Worm (Caenorhabditis elegans) whole organism, young adult: Measurements from ENCODE around the gene set-31.

Experiments
- B0019.2 ChIP-seq: fragments of 200-800 bp; sonication (Bioruptor generic); conservative IDR thresholded peaks from 2 replicates; pipeline ENCODE4 v1.3.6; 2022; ENCODE audit warnings: missing genetic modification reagents, missing genetic modification characterization, missing compliant biosample characterization
- B0035.1 ChIP-seq: sonication (generic microtip); optimal IDR thresholded peaks from 2 replicates; lab custom pipeline; 2016; ENCODE audit warnings: missing genetic modification characterization, mild to moderate bottlenecking, missing compliant biosample characterization, missing genotype, missing genetic modification reagents
- B0336.3 ChIP-seq: fragments of 200-800 bp; sonication (Bioruptor generic); IDR thresholded peaks from 2 replicates; pipeline ENCODE4 v1.3.6; 2022; ENCODE audit warnings: missing genetic modification characterization, missing compliant biosample characterization
- F10E7.11 ChIP-seq: sonication (generic microtip); optimal IDR thresholded peaks from 2 replicates; lab custom pipeline; 2017; ENCODE audit warnings: mild to moderate bottlenecking, missing genetic modification characterization, moderate library complexity, missing compliant biosample characterization
- F33H1.4 ChIP-seq: fragments of 200-800 bp; sonication (Bioruptor generic); IDR thresholded peaks from 2 replicates; pipeline ENCODE4 v1.3.6; 2022; ENCODE audit warnings: missing genetic modification reagents, missing genetic modification characterization, missing compliant biosample characterization
- F37B4.10 ChIP-seq: fragments of 200-800 bp; sonication (Bioruptor generic); IDR thresholded peaks from 2 replicates; pipeline ENCODE4 v1.3.6; 2022; ENCODE audit warnings: missing genetic modification characterization, missing compliant biosample characterization
- F57A8.1 ChIP-seq: fragments of 200-800 bp; sonication (Bioruptor generic); optimal IDR thresholded peaks from 2 replicates; lab custom pipeline; 2018; ENCODE audit warnings: mild to moderate bottlenecking, missing genetic modification characterization, moderate library complexity, missing compliant biosample characterization
- F57C9.4 ChIP-seq: sonication (generic microtip); optimal IDR thresholded peaks from 2 replicates; lab custom pipeline; 2017; ENCODE audit warnings: mild to moderate bottlenecking, missing genetic modification characterization, missing compliant biosample characterization
- K11D2.4 ChIP-seq: fragments of 200-800 bp; sonication (Bioruptor generic); IDR thresholded peaks from 2 replicates; pipeline ENCODE4 v1.3.6; 2022; ENCODE audit warnings: missing genetic modification reagents, missing genetic modification characterization, missing compliant biosample characterization
- T07F8.4 ChIP-seq: sonication (generic microtip); optimal IDR thresholded peaks from 2 replicates; lab custom pipeline; 2016; ENCODE audit warnings: mild to moderate bottlenecking, missing genetic modification characterization, moderate library complexity, missing compliant biosample characterization
- T26A5.8 ChIP-seq: sonication (generic microtip); optimal IDR thresholded peaks from 2 replicates; lab custom pipeline; 2016; ENCODE audit warnings: missing genetic modification characterization, missing compliant biosample characterization
- ama-1 ChIP-seq, 3 experiments: fragments of 150-350 bp in 1 of 3; sonication (generic microtip) in 2 of 3; optimal IDR thresholded peaks; 2 replicates each; lab custom pipeline; 2014 to 2018; ENCODE audit warnings: missing biosample characterization in 2 of 3, missing genetic modification characterization in 2 of 3, missing genetic modification reagents in 2 of 3
- aptf-2 ChIP-seq: fragments of 200-800 bp; sonication (Bioruptor generic); conservative IDR thresholded peaks from 2 replicates; pipeline ENCODE4 v1.3.6; 2022; ENCODE audit warnings: missing genetic modification reagents, missing genetic modification characterization, missing compliant biosample characterization
- attf-3 ChIP-seq: fragments of 200-800 bp; sonication (Bioruptor generic); conservative IDR thresholded peaks from 2 replicates; pipeline ENCODE4 v1.3.6; 2022; ENCODE audit warnings: missing genetic modification reagents, missing genetic modification characterization, missing compliant biosample characterization
- attf-6 ChIP-seq: fragments of 200-800 bp; sonication (Bioruptor generic); IDR thresholded peaks from 2 replicates; pipeline ENCODE4 v1.3.6; 2022; ENCODE audit warnings: missing genetic modification reagents, missing genetic modification characterization, missing compliant biosample characterization
- bed-1 ChIP-seq: fragments of 200-800 bp; sonication (Bioruptor generic); IDR thresholded peaks from 2 replicates; pipeline ENCODE4 v1.3.6; 2022; ENCODE audit warnings: missing genetic modification reagents, missing genetic modification characterization, missing compliant biosample characterization
- chd-7 ChIP-seq: sonication (generic microtip); optimal IDR thresholded peaks from 2 replicates; lab custom pipeline; 2016; ENCODE audit warnings: mild to moderate bottlenecking, missing genetic modification characterization, moderate library complexity, missing compliant biosample characterization
- die-1 ChIP-seq: sonication (generic microtip); optimal IDR thresholded peaks from 2 replicates; lab custom pipeline; 2016; ENCODE audit warnings: missing genotype, mild to moderate bottlenecking, missing genetic modification characterization, missing compliant biosample characterization
- efl-1 ChIP-seq: fragments of 150-350 bp; optimal IDR thresholded peaks from 2 replicates; lab custom pipeline; 2014; ENCODE audit warnings: missing biosample characterization, missing genetic modification reagents, missing genetic modification characterization
- egl-44 ChIP-seq: fragments of 200-800 bp; sonication (Bioruptor generic); IDR thresholded peaks from 2 replicates; pipeline ENCODE4 v1.3.6; 2022; ENCODE audit warnings: missing genetic modification reagents, missing genetic modification characterization, missing compliant biosample characterization
- egrh-3 ChIP-seq: fragments of 200-800 bp; sonication (Bioruptor generic); IDR thresholded peaks from 2 replicates; pipeline ENCODE4 v1.3.6; 2022; ENCODE audit warnings: missing genetic modification reagents, missing genetic modification characterization, missing compliant biosample characterization
- hmg-1.2 ChIP-seq: fragments of 200-800 bp; sonication (Bioruptor generic); IDR thresholded peaks from 2 replicates; pipeline ENCODE4 v1.3.6; 2022; ENCODE audit warnings: missing genetic modification reagents, missing genetic modification characterization, missing compliant biosample characterization
- hsf-1 ChIP-seq: fragments of 200-800 bp; sonication (Bioruptor generic); IDR thresholded peaks from 2 replicates; pipeline ENCODE4 v1.3.6; 2022; ENCODE audit warnings: missing genetic modification reagents, missing genetic modification characterization, missing compliant biosample characterization
- let-526 ChIP-seq: fragments of 200-800 bp; sonication (Bioruptor generic); IDR thresholded peaks from 2 replicates; pipeline ENCODE4 v1.3.6; 2022; ENCODE audit warnings: missing genetic modification reagents, missing genetic modification characterization, missing compliant biosample characterization
- lin-26 ChIP-seq: fragments of 200-800 bp; sonication (Bioruptor generic); IDR thresholded peaks from 2 replicates; pipeline ENCODE4 v1.3.6; 2022; ENCODE audit warnings: missing genetic modification reagents, missing genetic modification characterization, missing compliant biosample characterization
- lin-35 ChIP-seq, 3 experiments: fragments of 150-350 bp in 2 of 3; sonication (generic microtip) in 1 of 3; optimal IDR thresholded peaks; 2 replicates each; lab custom pipeline; 2014 to 2018; ENCODE audit warnings: missing biosample characterization in 3 of 3, missing genetic modification characterization in 3 of 3, missing genetic modification reagents in 3 of 3
- lin-54 ChIP-seq: fragments of 200-800 bp; sonication (Bioruptor generic); optimal IDR thresholded peaks from 2 replicates; lab custom pipeline; 2018; ENCODE audit warnings: mild to moderate bottlenecking, missing genetic modification characterization, missing compliant biosample characterization
- madf-10 ChIP-seq: sonication (generic microtip); optimal IDR thresholded peaks from 2 replicates; lab custom pipeline; 2016; ENCODE audit warnings: mild to moderate bottlenecking, missing genetic modification characterization, missing compliant biosample characterization
- madf-6 ChIP-seq: fragments of 200-800 bp; sonication (Bioruptor generic); IDR thresholded peaks from 2 replicates; pipeline ENCODE4 v1.3.6; 2022; ENCODE audit warnings: missing genetic modification reagents, missing genetic modification characterization, missing compliant biosample characterization
- mcd-1 ChIP-seq: fragments of 200-800 bp; sonication (Bioruptor generic); IDR thresholded peaks from 2 replicates; pipeline ENCODE4 v1.3.6; 2022; ENCODE audit warnings: missing genetic modification reagents, missing genetic modification characterization, missing compliant biosample characterization
- mxl-1 ChIP-seq: sonication (generic microtip); optimal IDR thresholded peaks from 2 replicates; lab custom pipeline; 2016; ENCODE audit warnings: missing genetic modification characterization, missing compliant biosample characterization
- nhr-120 ChIP-seq: fragments of 200-800 bp; sonication (Bioruptor generic); IDR thresholded peaks from 2 replicates; pipeline ENCODE4 v1.3.6; 2022; ENCODE audit warnings: missing genetic modification characterization, missing compliant biosample characterization
- nhr-179 ChIP-seq: sonication (generic microtip); optimal IDR thresholded peaks from 2 replicates; lab custom pipeline; 2016; ENCODE audit warnings: mild to moderate bottlenecking, missing genetic modification characterization, missing compliant biosample characterization
- nhr-27 ChIP-seq: fragments of 200-800 bp; sonication (Bioruptor generic); optimal IDR thresholded peaks from 2 replicates; lab custom pipeline; 2018; ENCODE audit warnings: mild to moderate bottlenecking, missing genetic modification characterization, moderate library complexity, missing compliant biosample characterization
- pha-4 ChIP-seq: fragments of 150-350 bp; sonication (generic microtip); optimal IDR thresholded peaks from 2 replicates; lab custom pipeline; 2014; ENCODE audit warnings: missing biosample characterization, missing genetic modification reagents, missing genetic modification characterization
- rcor-1 ChIP-seq: fragments of 200-800 bp; sonication (Bioruptor generic); IDR thresholded peaks from 2 replicates; pipeline ENCODE4 v1.3.6; 2022; ENCODE audit warnings: missing genetic modification reagents, missing genetic modification characterization, missing compliant biosample characterization
- somi-1 ChIP-seq: fragments of 200-800 bp; sonication (Bioruptor generic); optimal IDR thresholded peaks from 2 replicates; lab custom pipeline; 2018; ENCODE audit warnings: mild to moderate bottlenecking, missing genetic modification characterization, missing compliant biosample characterization
- sptf-2 ChIP-seq: fragments of 200-800 bp; sonication (Bioruptor generic); optimal IDR thresholded peaks from 2 replicates; lab custom pipeline; 2018; ENCODE audit warnings: mild to moderate bottlenecking, missing genetic modification characterization, missing compliant biosample characterization
- tbx-9 ChIP-seq: sonication (generic microtip); optimal IDR thresholded peaks from 2 replicates; lab custom pipeline; 2016; ENCODE audit warnings: borderline replicate concordance, missing genetic modification characterization, inconsistent platforms, missing compliant biosample characterization
- unc-62 ChIP-seq: fragments of 150-350 bp; optimal IDR thresholded peaks from 2 replicates; lab custom pipeline; 2014; ENCODE audit warnings: missing biosample characterization, missing genetic modification reagents, missing genetic modification characterization
- ztf-26 ChIP-seq: sonication (generic microtip); optimal IDR thresholded peaks from 2 replicates; lab custom pipeline; 2017; ENCODE audit warnings: missing genetic modification characterization, missing compliant biosample characterization
- ztf-3 ChIP-seq: fragments of 200-800 bp; sonication (Bioruptor generic); optimal IDR thresholded peaks from 2 replicates; lab custom pipeline; 2018; ENCODE audit warnings: mild to moderate bottlenecking, missing genetic modification characterization, missing compliant biosample characterization
- ztf-6 ChIP-seq: fragments of 200-800 bp; sonication (Bioruptor generic); IDR thresholded peaks from 2 replicates; pipeline ENCODE4 v1.3.6; 2022; ENCODE audit warnings: missing genetic modification reagents, missing genetic modification characterization, missing compliant biosample characterization

Gene set-31

ce11 chrV:14448669-14449068 lies 31.0 kb downstream of the set-31 start:
- TF ChIP-seq T07F8.4 (tag; lab: Kevin White, UChicago) (no peak), rcor-1 (GFP tag; lab: Robert Waterston, UW) (no peak), ztf-26 (tag; lab: Kevin White, UChicago) (peak; percentile 25), hmg-1.2 (GFP tag; lab: Robert Waterston, UW) (no peak), ztf-6 (GFP tag; lab: Robert Waterston, UW) (no peak), madf-10 (tag; lab: Kevin White, UChicago) (no peak), aptf-2 (GFP tag; lab: Robert Waterston, UW) (no peak), bed-1 (GFP tag; lab: Robert Waterston, UW) (no peak), T26A5.8 (tag; lab: Kevin White, UChicago) (no peak)

DNA sequence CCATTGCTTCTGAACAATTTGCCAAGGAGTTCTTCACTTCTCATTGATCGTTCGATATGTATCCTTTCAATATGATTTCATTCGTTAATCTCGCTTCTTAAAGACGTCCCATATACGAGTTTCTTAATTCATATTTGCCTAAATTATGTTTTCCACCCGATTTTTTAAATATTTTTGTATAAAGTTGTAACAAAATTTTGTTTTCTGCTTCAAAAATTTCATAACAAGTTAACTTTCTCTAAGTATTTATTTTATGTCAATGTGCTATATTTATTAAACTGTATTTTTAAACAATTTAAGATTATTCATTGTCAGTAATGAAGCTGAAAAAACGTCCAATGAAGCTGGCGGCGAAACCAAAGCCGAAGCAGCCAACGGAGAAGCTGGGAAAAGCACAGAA lies 31.7 kb downstream of the set-31 start, which contains the start of gene F23B12.7:
Gene F23B12.7, plus strand, starts transcription at position 301 of the 400 bp plus-strand sequence.
- no peak for TF ChIP-seq F10E7.11 (tag; lab: Kevin White, UChicago)
- TF ChIP-seq nhr-179 (tag; lab: Kevin White, UChicago), result no peak
- TF ChIP-seq egl-44 (GFP tag; lab: Robert Waterston, UW), result no peak
- TF ChIP-seq ztf-6 (GFP tag; lab: Robert Waterston, UW), result no peak

ce11 chrV:14456626-14457025 lies 38.9 kb downstream of the set-31 start, which contains the start of gene bmk-1:
Gene bmk-1, minus strand, starts transcription at chrV:14456984.
- TF ChIP-seq hsf-1 (GFP tag; lab: Robert Waterston, UW), result no peak
- TF ChIP-seq efl-1, result peak; percentile 21
- no peak for TF ChIP-seq chd-7 (tag; lab: Kevin White, UChicago)
- peak; percentile 6; the same call in 1 of the 2 replicates for TF ChIP-seq mcd-1 (GFP tag; lab: Robert Waterston, UW)
- no peak for TF ChIP-seq F33H1.4 (GFP tag; lab: Robert Waterston, UW)
- TF ChIP-seq lin-54 (GFP tag; lab: Kevin White, UChicago), result no peak
- TF ChIP-seq F57A8.1 (GFP tag; lab: Kevin White, UChicago), result no peak
- no peak for TF ChIP-seq nhr-120 (GFP tag; lab: Robert Waterston, UW)
- TF ChIP-seq tbx-9 (tag; lab: Kevin White, UChicago), result no peak
- TF ChIP-seq B0336.3 (GFP tag; lab: Robert Waterston, UW), result no peak
- no peak for TF ChIP-seq unc-62 (GFP tag; lab: Kevin White, UChicago)
- no peak for TF ChIP-seq ztf-3 (GFP tag; lab: Kevin White, UChicago)
- TF ChIP-seq lin-26 (GFP tag; lab: Robert Waterston, UW), result no peak
- TF ChIP-seq aptf-2 (GFP tag; lab: Robert Waterston, UW), result 0 out of 2 replicates have a peak, but pooled peaks have one; percentile 36
- TF ChIP-seq sptf-2 (GFP tag; lab: Kevin White, UChicago), result no peak
- no peak for TF ChIP-seq T26A5.8 (tag; lab: Kevin White, UChicago)
- TF ChIP-seq ztf-26 (tag; lab: Kevin White, UChicago), result no peak
- no peak for TF ChIP-seq K11D2.4
- TF ChIP-seq let-526 (GFP tag; lab: Robert Waterston, UW), result no peak
- TF ChIP-seq attf-3, result no peak
- TF ChIP-seq F57C9.4, result no peak
- TF ChIP-seq madf-6 (GFP tag; lab: Robert Waterston, UW), result 0 out of 2 replicates have a peak, but pooled peaks have one; percentile 32
- TF ChIP-seq rcor-1 (GFP tag; lab: Robert Waterston, UW), result no peak
- TF ChIP-seq B0019.2 (GFP tag; lab: Robert Waterston, UW), result no peak
- no peak for TF ChIP-seq mxl-1 (tag; lab: Kevin White, UChicago)

DNA sequence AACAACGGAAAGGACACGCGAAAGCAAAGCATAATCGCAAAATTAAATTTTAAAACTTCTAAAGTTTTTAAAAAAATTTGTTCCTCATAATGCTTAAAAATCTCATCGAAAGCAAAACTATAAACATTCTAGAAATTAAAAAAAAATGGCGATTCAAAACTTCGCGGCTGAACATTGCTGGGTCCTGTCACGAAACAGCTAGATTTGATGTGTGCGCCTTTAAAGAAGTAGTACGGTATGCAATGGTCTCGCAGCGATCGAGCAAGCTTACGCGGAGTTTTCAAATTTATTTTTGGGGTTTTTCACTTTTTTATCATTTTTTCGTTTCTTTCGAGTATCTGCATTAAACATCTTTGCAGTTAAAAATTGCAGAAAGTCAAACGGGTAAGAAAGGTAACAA lies 39.4 kb downstream of the set-31 start, which contains the start of gene coh-3:
Gene coh-3, plus strand, starts transcription at position 353 of the 400 bp plus-strand sequence.
- TF ChIP-seq attf-6 (GFP tag; lab: Robert Waterston, UW), result peak; percentile 70
- TF ChIP-seq ama-1 (optimal IDR thresholded peaks at IDR 0.05; lab: Kevin White, UChicago), result no peak
- TF ChIP-seq ama-1 (GFP tag; optimal IDR thresholded peaks at IDR 0.05; lab: Kevin White, UChicago), result no peak
- no peak for TF ChIP-seq B0035.1
- TF ChIP-seq hmg-1.2 (GFP tag; lab: Robert Waterston, UW), result peak; percentile 49; the same call in 1 of the 2 replicates
- no peak for TF ChIP-seq nhr-27 (tag; lab: Kevin White, UChicago)
- no peak for TF ChIP-seq pha-4 (tag; lab: Kevin White, UChicago)
- no peak for TF ChIP-seq madf-10 (tag; lab: Kevin White, UChicago)
- TF ChIP-seq F37B4.10, result no peak
- TF ChIP-seq somi-1, result no peak
- TF ChIP-seq egrh-3 (GFP tag; lab: Robert Waterston, UW), result no peak
- peak; percentile 90 for TF ChIP-seq lin-54 (GFP tag; lab: Kevin White, UChicago)
- no peak for TF ChIP-seq K11D2.4
- TF ChIP-seq die-1 (tag; lab: Kevin White, UChicago), result no peak
- peak in 1 of 3 experiments; percentile 30 for TF ChIP-seq lin-35 (GFP tag; optimal IDR thresholded peaks at IDR 0.05; lab: Kevin White, UChicago)
- TF ChIP-seq B0019.2 (GFP tag; lab: Robert Waterston, UW), result peak; percentile 33; the same call in 1 of the 2 replicates
